Worm (Caenorhabditis elegans): ENCODE data around the gene Y20C6A.1.
"Not testable (repeated sequence)": the region's sequence is repeated elsewhere in the genome, so short reads cannot be mapped to it uniquely, and the experiment has no call there.

ce11 chrV:17409955-17410354, 33.4 kb upstream of the Y20C6A.1 start, which contains the start of gene srh-132:
- TF ChIP-seq ztf-23 (GFP tag; IDR thresholded peaks at IDR 0.05); klf-2 (GFP tag; conservative IDR thresholded peaks at IDR 0.05); flt-1 (GFP tag; IDR thresholded peaks at IDR 0.05); ztf-29 (GFP tag; IDR thresholded peaks at IDR 0.05); ref-1 (GFP tag; conservative IDR thresholded peaks at IDR 0.05); T22C8.4 (GFP tag; IDR thresholded peaks at IDR 0.05): not testable (repeated sequence)
